Worm (Caenorhabditis elegans) whole organism, L4 larva: ENCODE results near the gene nspc-10.

Experiments used
- D1046.2 ChIP-seq: fragments of 200-800 bp; sonication (Bioruptor generic); IDR thresholded peaks from 2 replicates; pipeline ENCODE4 v1.3.6; 2022; ENCODE audit warnings: missing genetic modification characterization, missing compliant biosample characterization
- F10B5.3 ChIP-seq: sonication (generic microtip); optimal IDR thresholded peaks from 2 replicates; lab custom pipeline; 2016; ENCODE audit warnings: mild to moderate bottlenecking, missing genetic modification characterization, missing compliant biosample characterization
- F26F4.8 ChIP-seq: fragments of 200-800 bp; sonication (Bioruptor generic); conservative IDR thresholded peaks from 2 replicates; pipeline ENCODE4 v1.3.6; 2022; ENCODE audit warnings: missing genetic modification characterization, missing compliant biosample characterization
- F44E2.7 ChIP-seq: fragments of 200-800 bp; sonication (Bioruptor generic); IDR thresholded peaks from 2 replicates; pipeline ENCODE4 v2.1.2; 2022; ENCODE audit warnings: missing genetic modification characterization, missing compliant biosample characterization
- F49E8.2 ChIP-seq: sonication (generic microtip); optimal IDR thresholded peaks from 2 replicates; lab custom pipeline; 2016; ENCODE audit warnings: missing compliant biosample characterization, mild to moderate bottlenecking, missing genetic modification characterization, borderline replicate concordance
- aly-2 ChIP-seq: sonication (generic microtip); optimal IDR thresholded peaks from 2 replicates; lab custom pipeline; 2018; ENCODE audit warnings: missing biosample characterization, missing genetic modification characterization
- ceh-20 ChIP-seq: fragments of 200-800 bp; sonication (Bioruptor generic); IDR thresholded peaks from 2 replicates; pipeline ENCODE4 v1.3.6; 2022; ENCODE audit warnings: missing genetic modification reagents, missing genetic modification characterization, missing compliant biosample characterization
- ceh-44 ChIP-seq: fragments of 200-800 bp; sonication (Bioruptor generic); IDR thresholded peaks from 2 replicates; pipeline ENCODE4 v1.3.6; 2022; ENCODE audit warnings: missing genetic modification reagents, missing genetic modification characterization, missing compliant biosample characterization
- daf-12 ChIP-seq: fragments of 150-350 bp; optimal IDR thresholded peaks from 2 replicates; lab custom pipeline; 2014; ENCODE audit warnings: missing biosample characterization, missing genetic modification reagents, missing genetic modification characterization
- daf-19 ChIP-seq: fragments of 200-800 bp; sonication (Bioruptor generic); conservative IDR thresholded peaks from 2 replicates; pipeline ENCODE4 v1.3.6; 2022; ENCODE audit warnings: missing genetic modification characterization, missing compliant biosample characterization
- dmd-6 ChIP-seq: fragments of 200-800 bp; sonication (Bioruptor generic); IDR thresholded peaks from 2 replicates; pipeline ENCODE4 v1.3.6; 2022; ENCODE audit warnings: missing genetic modification reagents, missing genetic modification characterization, missing compliant biosample characterization
- fos-1 ChIP-seq: fragments of 150-350 bp; optimal IDR thresholded peaks from 2 replicates; lab custom pipeline; 2014; ENCODE audit warnings: missing biosample characterization, missing genetic modification characterization
- gei-8 ChIP-seq: fragments of 200-800 bp; sonication (Bioruptor generic); optimal IDR thresholded peaks from 2 replicates; lab custom pipeline; 2018; ENCODE audit warnings: mild to moderate bottlenecking, missing genetic modification characterization, missing compliant biosample characterization
- lim-7 ChIP-seq: fragments of 200-800 bp; sonication (Bioruptor generic); IDR thresholded peaks from 2 replicates; pipeline ENCODE4 v1.3.6; 2022; ENCODE audit warnings: missing genetic modification characterization, missing compliant biosample characterization
- lin-13 ChIP-seq: fragments of 150-350 bp; optimal IDR thresholded peaks from 2 replicates; lab custom pipeline; 2014; ENCODE audit warnings: missing biosample characterization, missing genetic modification reagents, missing genetic modification characterization
- lin-38 ChIP-seq: fragments of 200-800 bp; sonication (Bioruptor generic); IDR thresholded peaks from 2 replicates; pipeline ENCODE4 v1.3.6; 2022; ENCODE audit warnings: missing genetic modification reagents, missing genetic modification characterization, missing compliant biosample characterization
- lsy-2 ChIP-seq, 2 experiments: fragments of 150-350 bp in 1 of 2; sonication (generic microtip) in 1 of 2; optimal IDR thresholded peaks; 2 replicates each; lab custom pipeline; 2014 to 2017; ENCODE audit warnings: missing biosample characterization in 2 of 2, missing genetic modification characterization in 2 of 2
- mxl-2 ChIP-seq: fragments of 200-800 bp; sonication (Bioruptor generic); conservative IDR thresholded peaks from 2 replicates; pipeline ENCODE4 v1.3.6; 2022; ENCODE audit warnings: missing genetic modification reagents, missing genetic modification characterization, missing compliant biosample characterization
- mxl-3 ChIP-seq: fragments of 200-800 bp; sonication (Bioruptor generic); optimal IDR thresholded peaks from 2 replicates; lab custom pipeline; 2018; ENCODE audit warnings: mild to moderate bottlenecking, missing genetic modification characterization, missing compliant biosample characterization
- nhr-102 ChIP-seq: sonication (generic microtip); optimal IDR thresholded peaks from 2 replicates; lab custom pipeline; 2016; ENCODE audit warnings: mild to moderate bottlenecking, missing genetic modification characterization, moderate library complexity, missing compliant biosample characterization
- nhr-28 ChIP-seq: fragments of 150-350 bp; optimal IDR thresholded peaks from 2 replicates; lab custom pipeline; 2014; ENCODE audit warnings: missing biosample characterization, missing genetic modification characterization
- php-3 ChIP-seq: fragments of 200-800 bp; sonication (Bioruptor generic); IDR thresholded peaks from 2 replicates; pipeline ENCODE4 v1.3.6; 2022; ENCODE audit warnings: missing genetic modification reagents, missing genetic modification characterization, missing compliant biosample characterization
- pqm-1 ChIP-seq: sonication (generic microtip); optimal IDR thresholded peaks from 2 replicates; lab custom pipeline; 2017; ENCODE audit warnings: missing biosample characterization, missing genetic modification characterization
- snpc-1.2 ChIP-seq: fragments of 200-800 bp; sonication (Bioruptor generic); IDR thresholded peaks from 2 replicates; pipeline ENCODE4 v1.3.6; 2022; ENCODE audit warnings: missing genetic modification reagents, missing genetic modification characterization, missing compliant biosample characterization
- spr-1 ChIP-seq: sonication (generic microtip); optimal IDR thresholded peaks from 2 replicates; lab custom pipeline; 2016; ENCODE audit warnings: mild to moderate bottlenecking, missing genetic modification characterization, missing compliant biosample characterization
- spr-3 ChIP-seq: fragments of 200-800 bp; sonication (Bioruptor generic); optimal IDR thresholded peaks from 2 replicates; lab custom pipeline; 2018; ENCODE audit warnings: mild to moderate bottlenecking, missing genetic modification characterization, missing compliant biosample characterization
- tra-1 ChIP-seq: fragments of 200-800 bp; sonication (Bioruptor generic); IDR thresholded peaks from 2 replicates; pipeline ENCODE4 v1.3.6; 2022; ENCODE audit warnings: missing genetic modification reagents, missing genetic modification characterization, missing compliant biosample characterization
- unc-62 ChIP-seq, 3 experiments: fragments of 150-350 bp in 1 of 3; sonication (generic microtip); optimal IDR thresholded peaks in 2 of 3; peaks in 1 of 3; 1 replicate in 1 of 3; 2 replicates in 2 of 3; lab custom pipeline; 2014 to 2017; ENCODE audit warnings: missing biosample characterization in 3 of 3, missing genetic modification characterization in 3 of 3, missing genetic modification reagents in 3 of 3, missing genotype in 1 of 3
- zfp-2 ChIP-seq: sonication (generic microtip); optimal IDR thresholded peaks from 2 replicates; lab custom pipeline; 2016; ENCODE audit warnings: mild to moderate bottlenecking, missing genetic modification characterization, missing compliant biosample characterization
- ztf-7 ChIP-seq: fragments of 150-350 bp; optimal IDR thresholded peaks from 2 replicates; lab custom pipeline; 2014; ENCODE audit warnings: missing biosample characterization, missing genetic modification characterization

Gene nspc-10

ce11 chrX:12314395-12314794 is 29.0 kb upstream of the nspc-10 start:
- TF ChIP-seq tra-1 (GFP tag; lab: Robert Waterston, UW) = peak; percentile 81; the same call in 1 of the 2 replicates
- no peak for TF ChIP-seq nhr-102
- TF ChIP-seq unc-62 (GFP tag; optimal IDR thresholded peaks at IDR 0.05 in 1 of 2; lab: Kevin White, UChicago) = peak in 1 of 2 experiments; percentile 79
- no peak for TF ChIP-seq unc-62 (tag; optimal IDR thresholded peaks at IDR 0.05; lab: Kevin White, UChicago)

ce11 chrX:12315268-12315667 is 28.1 kb upstream of the nspc-10 start, which contains the start of gene xtr-2:
Gene xtr-2 (plus strand): TSS chrX:12315568.
- TF ChIP-seq ztf-7 (tag; lab: Kevin White, UChicago) = no peak

- peak in 1 of 2 experiments; percentile 91 for TF ChIP-seq unc-62 (GFP tag; optimal IDR thresholded peaks at IDR 0.05 in 1 of 2; lab: Kevin White, UChicago)
- TF ChIP-seq unc-62 (tag; optimal IDR thresholded peaks at IDR 0.05; lab: Kevin White, UChicago) = no peak
- no peak for TF ChIP-seq tra-1 (GFP tag; lab: Robert Waterston, UW)
- TF ChIP-seq gei-8 (GFP tag; lab: Kevin White, UChicago) = no peak
Observed at ce11 chrX:12317560-12317959, 25.8 kb upstream of the nspc-10 start.

DNA sequence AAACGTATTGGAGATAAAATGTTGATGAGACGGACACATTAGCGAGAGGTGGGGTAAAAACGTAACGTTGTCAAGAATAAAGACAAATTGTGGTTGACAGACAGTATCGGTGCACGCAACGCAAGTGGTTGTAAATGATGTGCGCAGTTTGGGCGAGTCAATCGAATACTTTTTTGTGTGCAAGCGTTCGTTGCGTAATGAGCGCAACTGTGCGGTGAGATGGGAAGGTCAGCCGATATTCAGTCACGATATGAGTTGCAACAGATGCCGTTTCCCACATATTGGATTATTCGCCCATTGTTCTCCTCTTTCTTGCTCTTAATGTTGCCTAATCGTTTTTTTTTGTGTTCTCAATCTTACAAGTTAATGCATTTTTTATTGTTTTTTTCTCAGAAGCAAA is 22.7 kb upstream of the nspc-10 start, which contains the start of gene ceh-40:
TSS of gene ceh-40 (minus strand) at position 41 of the 400 bp plus-strand sequence.
- TF ChIP-seq nhr-28 = no peak
- no peak for TF ChIP-seq F26F4.8 (GFP tag; lab: Robert Waterston, UW)
- peak in 1 of 2 experiments; percentile 48 for TF ChIP-seq unc-62 (GFP tag; optimal IDR thresholded peaks at IDR 0.05 in 1 of 2; lab: Kevin White, UChicago)
- TF ChIP-seq unc-62 (tag; optimal IDR thresholded peaks at IDR 0.05; lab: Kevin White, UChicago) = no peak
- TF ChIP-seq daf-12 (tag; lab: Kevin White, UChicago) = no peak
- no peak for TF ChIP-seq lin-38 (GFP tag; lab: Robert Waterston, UW)
- TF ChIP-seq F44E2.7 (GFP tag; lab: Robert Waterston, UW) = no peak
- TF ChIP-seq fos-1 (tag; lab: Kevin White, UChicago) = no peak

DNA sequence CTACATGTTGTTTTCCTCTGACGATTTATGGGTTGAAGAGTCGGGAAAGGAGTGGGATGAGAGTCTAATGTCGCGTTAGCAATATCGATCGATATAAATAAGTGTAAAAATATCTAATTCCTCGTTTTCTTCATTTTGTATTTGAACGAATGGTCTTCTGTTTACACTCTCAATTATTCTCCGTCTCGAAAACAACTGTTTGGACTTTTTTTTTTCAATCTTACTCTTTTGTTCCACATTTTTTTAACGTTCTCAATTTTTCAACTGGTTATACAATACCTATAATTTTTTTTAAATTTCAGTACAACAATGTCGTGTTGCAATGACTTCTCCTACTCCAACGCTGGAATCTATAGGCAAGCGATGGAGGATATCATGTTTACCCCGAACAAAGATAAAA is 22.1 kb upstream of the nspc-10 start, which contains the start of gene F17A2.13:
TSS of gene F17A2.13 (plus strand) at position 301 of the 400 bp plus-strand sequence.
- no peak for TF ChIP-seq ceh-20 (GFP tag; lab: Robert Waterston, UW)

DNA sequence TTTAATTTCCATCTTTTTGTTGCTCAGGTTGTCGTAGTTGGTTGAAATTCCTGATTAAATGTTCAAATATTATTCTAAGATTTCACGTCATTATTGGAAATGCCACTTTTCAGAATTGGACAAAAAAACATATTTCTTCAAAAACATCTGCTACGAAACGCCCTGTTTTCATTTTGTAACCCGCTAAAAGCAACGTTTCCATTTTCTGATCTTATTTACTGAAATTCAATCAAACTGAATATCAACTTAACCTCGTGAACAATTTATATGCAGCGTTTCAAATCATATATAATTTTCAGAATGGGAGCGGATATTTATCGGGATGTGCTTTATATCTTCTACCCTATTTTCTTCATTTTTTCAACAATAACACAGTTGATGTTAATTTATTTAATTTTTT is 20.0 kb upstream of the nspc-10 start, which contains the start of gene srd-40:
TSS of gene srd-40 (plus strand) at position 301 of the 400 bp plus-strand sequence.
- no peak for TF ChIP-seq gei-8 (GFP tag; lab: Kevin White, UChicago)
- no peak for TF ChIP-seq snpc-1.2 (GFP tag; lab: Robert Waterston, UW)
- no peak for TF ChIP-seq lin-13 (GFP tag; lab: Kevin White, UChicago)
- no peak for TF ChIP-seq aly-2 (tag; lab: Kevin White, UChicago)
- no peak for TF ChIP-seq zfp-2 (tag; lab: Kevin White, UChicago)
- TF ChIP-seq ceh-44 (GFP tag; lab: Robert Waterston, UW) = no peak
- TF ChIP-seq mxl-3 = no peak
- no peak for TF ChIP-seq spr-1 (tag; lab: Kevin White, UChicago)
- TF ChIP-seq lim-7 (GFP tag; lab: Robert Waterston, UW) = no peak
- TF ChIP-seq php-3 = no peak
- no peak for TF ChIP-seq F49E8.2
- no peak for TF ChIP-seq pqm-1 (tag; lab: Kevin White, UChicago)
- TF ChIP-seq D1046.2 = no peak
- no peak for TF ChIP-seq nhr-102
- no peak for TF ChIP-seq dmd-6 (GFP tag; lab: Robert Waterston, UW)
- TF ChIP-seq lsy-2 (tag; optimal IDR thresholded peaks at IDR 0.05; lab: Kevin White, UChicago) = no peak
- TF ChIP-seq spr-3 = no peak
- no peak for TF ChIP-seq mxl-2 (GFP tag; lab: Robert Waterston, UW)
- TF ChIP-seq daf-19 (GFP tag; lab: Robert Waterston, UW) = no peak
- no peak for TF ChIP-seq F10B5.3
